Worm (Caenorhabditis elegans) whole organism, late embryonic: Measurements from ENCODE around the gene ceh-60.

Experiments
- lin-11 ChIP-seq: fragments of 200-800 bp; sonication (Bioruptor generic); optimal IDR thresholded peaks from 2 replicates; lab custom pipeline; 2018; ENCODE audit warnings: mild to moderate bottlenecking, missing genetic modification characterization, missing compliant biosample characterization
- nfya-1 ChIP-seq: sonication (generic microtip); optimal IDR thresholded peaks from 2 replicates; lab custom pipeline; 2017; ENCODE audit warnings: missing genetic modification characterization, mild to moderate bottlenecking, missing compliant biosample characterization, antibody characterized with exemption, moderate library complexity

DNA sequence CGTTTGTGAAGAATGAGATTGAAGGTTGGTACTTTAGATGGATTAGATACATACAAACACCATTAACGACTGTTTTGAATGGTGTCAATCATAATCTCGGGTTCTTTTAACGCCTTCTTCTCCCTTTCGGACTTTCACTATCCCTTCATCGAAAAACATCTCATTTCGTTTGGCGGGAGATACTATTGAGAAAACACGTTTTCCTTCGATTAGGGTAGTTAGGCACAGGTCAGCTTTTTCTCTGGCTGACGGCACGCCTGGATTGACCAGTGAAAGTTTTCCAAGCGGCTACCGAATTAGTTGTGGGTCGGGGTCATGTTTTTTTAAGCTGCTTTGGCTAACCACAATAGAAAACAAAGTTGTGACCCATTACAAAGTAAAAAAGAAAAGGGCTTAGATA, 10.0 kb downstream of the ceh-60 start:
- TF ChIP-seq lin-11 (tag; lab: Kevin White, UChicago) (no peak), nfya-1 (tag; lab: Kevin White, UChicago) (no peak)
